Worm (Caenorhabditis elegans): ENCODE results near the gene srw-17.

DNA sequence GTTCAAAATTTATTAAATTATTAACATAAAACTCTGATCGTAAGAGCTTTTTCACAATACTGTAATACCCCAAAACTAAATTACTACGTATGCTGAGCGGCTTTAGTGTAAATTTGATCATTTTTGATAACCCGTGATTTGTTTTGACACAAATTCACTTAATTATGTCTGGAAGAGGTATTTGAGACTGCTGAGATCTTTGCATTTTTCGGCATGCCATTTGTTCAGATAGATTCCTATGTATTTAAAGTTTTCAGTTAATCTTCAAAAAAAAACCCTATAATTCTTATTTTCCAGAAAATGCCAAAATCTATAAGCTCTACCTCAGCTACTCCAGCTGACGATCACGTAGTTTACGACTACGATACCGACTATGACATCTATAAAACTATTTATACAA, 46.6 kb downstream of the srw-17 start, which contains the start of gene srw-15:
- TF ChIP-seq nhr-76 (tag; optimal IDR thresholded peaks at IDR 0.05) (no peak), sea-2 (GFP tag; optimal IDR thresholded peaks at IDR 0.05) (no peak), skn-1 (tag; optimal IDR thresholded peaks at IDR 0.05) (no peak), nhr-28 (tag; optimal IDR thresholded peaks at IDR 0.05) (no peak), tbx-2 (tag; optimal IDR thresholded peaks at IDR 0.05) (no peak), fos-1 (tag; optimal IDR thresholded peaks at IDR 0.05) (no peak)
